In genomic region chrII:729931-730330, ce11 we compare ENCODE assay signal across 6 worm cellular contexts.
TF ChIP-seq lines count a peak whose summit lies in the region.

No protein-coding gene starts in this region.

TF ChIP-seq in whole organism, L1 larva, 84 proteins besides CTCF, POLR2A, EP300 and RAD21 (continues in another document):
- no peak for TF ChIP-seq zip-4 (GFP tag; optimal IDR thresholded peaks at IDR 0.05; lab: Kevin White, UChicago)
- TF ChIP-seq lsy-2 (tag; optimal IDR thresholded peaks at IDR 0.05; lab: Kevin White, UChicago), result peak in 1 of 2 experiments; percentile 13
- peak; percentile 39 for TF ChIP-seq nhr-47 (tag; optimal IDR thresholded peaks at IDR 0.05; lab: Kevin White, UChicago)
- no peak for TF ChIP-seq unc-62 (GFP tag; optimal IDR thresholded peaks at IDR 0.05; lab: Kevin White, UChicago)
- no peak for TF ChIP-seq nhr-85 (tag; lab: Kevin White, UChicago)
- TF ChIP-seq efl-1 (optimal IDR thresholded peaks at IDR 0.05; lab: Kevin White, UChicago), result peak in 1 of 2 experiments; percentile 43
- peak; percentile 29 to 94 for TF ChIP-seq efl-1 (GFP tag; optimal IDR thresholded peaks at IDR 0.05 in 1 of 2; lab: Kevin White, UChicago)
- TF ChIP-seq nhr-11 (tag; optimal IDR thresholded peaks at IDR 0.05; lab: Kevin White, UChicago), result no peak
- TF ChIP-seq nhr-71 (tag; optimal IDR thresholded peaks at IDR 0.05; lab: Kevin White, UChicago), result peak; percentile 11
- no peak for TF ChIP-seq lin-14 (GFP tag; optimal IDR thresholded peaks at IDR 0.05; lab: Kevin White, UChicago)
- TF ChIP-seq swsn-7 (tag; optimal IDR thresholded peaks at IDR 0.05; lab: Kevin White, UChicago), result no peak
- no peak for TF ChIP-seq nhr-77 (tag; optimal IDR thresholded peaks at IDR 0.05; lab: Kevin White, UChicago)
- TF ChIP-seq isw-1 (GFP tag; IDR thresholded peaks at IDR 0.05; lab: Robert Waterston, UW), result no peak
- no peak for TF ChIP-seq nhr-19 (GFP tag; conservative IDR thresholded peaks at IDR 0.05; lab: Robert Waterston, UW)
- no peak for TF ChIP-seq snpc-4 (tag; optimal IDR thresholded peaks at IDR 0.05; lab: Kevin White, UChicago)
- no peak for TF ChIP-seq fkh-10 (GFP tag; optimal IDR thresholded peaks at IDR 0.05; lab: Kevin White, UChicago)

TF ChIP-seq in whole organism, L3 larva, 47 proteins besides CTCF, POLR2A, EP300 and RAD21:
- TF ChIP-seq lin-15B (tag; optimal IDR thresholded peaks at IDR 0.05; lab: Kevin White, UChicago) (peak; percentile 9), mml-1 (tag; optimal IDR thresholded peaks at IDR 0.05; lab: Kevin White, UChicago) (no peak)

TF ChIP-seq in whole organism, L4 larva, 104 proteins besides CTCF, POLR2A, EP300 and RAD21:
- TF ChIP-seq hmg-1.1 (GFP tag; IDR thresholded peaks at IDR 0.05; lab: Robert Waterston, UW) (peak; percentile 39; the same call in 1 of the 2 replicates), aha-1 (tag; lab: Kevin White, UChicago) (peak; percentile 67), ZK337.2 (GFP tag; IDR thresholded peaks at IDR 0.05; lab: Robert Waterston, UW) (0 out of 2 replicates have a peak, but pooled peaks have one; percentile 7), F49E8.2 (tag; optimal IDR thresholded peaks at IDR 0.05; lab: Kevin White, UChicago; ENCODE audit: borderline replicate concordance) (no peak), mes-2 (tag; optimal IDR thresholded peaks at IDR 0.05; lab: Kevin White, UChicago; ENCODE audit: poor library complexity, severe bottlenecking) (peak; percentile 34), ceh-44 (GFP tag; IDR thresholded peaks at IDR 0.05; lab: Robert Waterston, UW) (no peak), zip-11 (GFP tag; IDR thresholded peaks at IDR 0.05; lab: Robert Waterston, UW) (no peak), attf-4 (tag; optimal IDR thresholded peaks at IDR 0.05; lab: Kevin White, UChicago) (no peak), snpc-1.2 (GFP tag; IDR thresholded peaks at IDR 0.05; lab: Robert Waterston, UW) (no peak), lin-38 (GFP tag; IDR thresholded peaks at IDR 0.05; lab: Robert Waterston, UW) (peak; percentile 39; the same call in 1 of the 2 replicates), Y5F2A.4 (GFP tag; optimal IDR thresholded peaks at IDR 0.05; lab: Kevin White, UChicago) (no peak)
TF ChIP-seq in whole organism, L4 larva: peak in this region for 5.

TF ChIP-seq in whole organism, midembryonic, 9 proteins besides CTCF, POLR2A, EP300 and RAD21:
- no peak for TF ChIP-seq T22C8.4 (GFP tag; IDR thresholded peaks at IDR 0.05; lab: Robert Waterston, UW)
- TF ChIP-seq tab-1 (GFP tag; IDR thresholded peaks at IDR 0.05; lab: Robert Waterston, UW), result 0 out of 2 replicates have a peak, but pooled peaks have one; percentile 9

TF ChIP-seq in whole organism, mixed stage, embryonic, 35 proteins besides CTCF, POLR2A, EP300 and RAD21:
- no peak for TF ChIP-seq ceh-83 (GFP tag; optimal IDR thresholded peaks at IDR 0.05; lab: Kevin White, UChicago)
- TF ChIP-seq drap-1 (GFP tag; optimal IDR thresholded peaks at IDR 0.05; lab: Kevin White, UChicago), result no peak
- TF ChIP-seq lsy-2 (tag; optimal IDR thresholded peaks at IDR 0.05; lab: Kevin White, UChicago), result peak; percentile 23
- no peak for TF ChIP-seq cnd-1 (tag; optimal IDR thresholded peaks at IDR 0.05; lab: Kevin White, UChicago)
- no peak for TF ChIP-seq unc-62 (GFP tag; optimal IDR thresholded peaks at IDR 0.05; lab: Kevin White, UChicago)
- no peak for TF ChIP-seq nhr-2 (tag; optimal IDR thresholded peaks at IDR 0.05; lab: Kevin White, UChicago)
- TF ChIP-seq elt-1 (tag; optimal IDR thresholded peaks at IDR 0.05; lab: Kevin White, UChicago; ENCODE audit: borderline replicate concordance, insufficient read depth), result no peak
- no peak for TF ChIP-seq mls-2 (tag; optimal IDR thresholded peaks at IDR 0.05; lab: Kevin White, UChicago)
- no peak for TF ChIP-seq mab-5 (tag; optimal IDR thresholded peaks at IDR 0.05; lab: Kevin White, UChicago)
- TF ChIP-seq sptf-1 (tag; optimal IDR thresholded peaks at IDR 0.05; lab: Kevin White, UChicago), result peak; percentile 11
- TF ChIP-seq sem-2 (GFP tag; optimal IDR thresholded peaks at IDR 0.05; lab: Kevin White, UChicago), result no peak
- no peak for TF ChIP-seq ham-2 (GFP tag; optimal IDR thresholded peaks at IDR 0.05; lab: Kevin White, UChicago)
- TF ChIP-seq zip-8 (tag; optimal IDR thresholded peaks at IDR 0.05; lab: Kevin White, UChicago), result no peak
- no peak for TF ChIP-seq hlh-1 (tag; optimal IDR thresholded peaks at IDR 0.05; lab: Kevin White, UChicago)
- TF ChIP-seq blmp-1 (tag; optimal IDR thresholded peaks at IDR 0.05; lab: Kevin White, UChicago), result no peak

TF ChIP-seq in whole organism, young adult, 124 proteins besides CTCF, POLR2A, EP300 and RAD21:
- TF ChIP-seq B0261.1 (tag; optimal IDR thresholded peaks at IDR 0.05; lab: Kevin White, UChicago) (no peak), nfya-2 (GFP tag; IDR thresholded peaks at IDR 0.05; lab: Robert Waterston, UW) (no peak), hmg-1.2 (GFP tag; IDR thresholded peaks at IDR 0.05; lab: Robert Waterston, UW) (peak; percentile 78), F52B5.7 (tag; optimal IDR thresholded peaks at IDR 0.05; lab: Kevin White, UChicago) (no peak), ztf-18 (tag; optimal IDR thresholded peaks at IDR 0.05; lab: Kevin White, UChicago) (peak; percentile 32), mcd-1 (GFP tag; IDR thresholded peaks at IDR 0.05; lab: Robert Waterston, UW) (peak; percentile 53)
TF ChIP-seq in whole organism, young adult: peak in this region for 3.
